Worm (Caenorhabditis elegans): ENCODE results near the gene K06H7.8.

Gene K06H7.8

DNA sequence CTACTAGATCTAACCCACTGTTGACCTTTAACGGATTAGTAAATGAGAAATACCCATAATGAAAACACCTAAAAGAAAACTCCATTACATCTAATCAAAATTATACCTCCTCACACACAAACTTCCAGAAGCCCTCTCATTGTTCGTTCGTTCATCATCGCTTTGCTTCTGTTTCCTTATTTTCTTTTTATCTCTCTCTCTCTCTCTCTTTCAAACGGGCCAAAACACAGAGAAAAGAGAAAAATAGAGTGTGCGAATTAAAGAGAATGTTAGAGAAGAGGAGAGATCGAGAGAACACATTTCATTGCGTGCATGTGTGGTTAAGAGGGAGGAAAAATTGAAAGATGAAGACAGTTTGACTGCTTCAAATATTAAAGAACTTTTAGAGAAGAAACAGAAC, 26.3 kb upstream of the K06H7.8 start (continued):
- no peak for TF ChIP-seq ceh-88 (GFP tag; IDR thresholded peaks at IDR 0.05)
- TF ChIP-seq alr-1 (tag; optimal IDR thresholded peaks at IDR 0.05; ENCODE audit: borderline replicate concordance) = no peak
- no peak for TF ChIP-seq sptf-1 (tag; optimal IDR thresholded peaks at IDR 0.05)
- TF ChIP-seq efl-1 (optimal IDR thresholded peaks at IDR 0.05) = peak; percentile 72 to 84
- peak; percentile 36 to 94 for TF ChIP-seq efl-1 (GFP tag; optimal IDR thresholded peaks at IDR 0.05 in 1 of 2)
- no peak for TF ChIP-seq hpl-2 (GFP tag; optimal IDR thresholded peaks at IDR 0.05)
- peak; percentile 45 for TF ChIP-seq nhr-77 (tag; optimal IDR thresholded peaks at IDR 0.05)
- TF ChIP-seq ces-1 (GFP tag; optimal IDR thresholded peaks at IDR 0.05) = no peak
- peak in 1 of 6 experiments; percentile 59 for TF ChIP-seq elt-3 (tag; optimal IDR thresholded peaks at IDR 0.05)
- TF ChIP-seq lin-15B (tag; optimal IDR thresholded peaks at IDR 0.05) = no peak
- TF ChIP-seq tbx-2 (tag; optimal IDR thresholded peaks at IDR 0.05) = peak; percentile 54
- no peak for TF ChIP-seq nhr-84 (tag; optimal IDR thresholded peaks at IDR 0.05)
- TF ChIP-seq unc-130 (tag; optimal IDR thresholded peaks at IDR 0.05) = no peak
- TF ChIP-seq lin-39 (tag; optimal IDR thresholded peaks at IDR 0.05) = no peak
- TF ChIP-seq ceh-82 (tag; optimal IDR thresholded peaks at IDR 0.05) = peak; percentile 0 to 62 (median 9)
- peak; percentile 40 to 52 for TF ChIP-seq lin-35 (GFP tag; optimal IDR thresholded peaks at IDR 0.05)
- no peak for TF ChIP-seq aha-1 (tag; optimal IDR thresholded peaks at IDR 0.05)
- peak; percentile 70 for TF ChIP-seq snu-23 (GFP tag; optimal IDR thresholded peaks at IDR 0.05)
- TF ChIP-seq isw-1 (GFP tag; IDR thresholded peaks at IDR 0.05) = no peak
- peak; percentile 57 for TF ChIP-seq swsn-7 (tag; optimal IDR thresholded peaks at IDR 0.05)
- no peak for TF ChIP-seq mab-9 (GFP tag; IDR thresholded peaks at IDR 0.05)
- peak; percentile 13 to 27 (median 27) for TF ChIP-seq dpl-1 (GFP tag; optimal IDR thresholded peaks at IDR 0.05)
- TF ChIP-seq fkh-10 (GFP tag; optimal IDR thresholded peaks at IDR 0.05) = no peak
- TF ChIP-seq pqm-1 (tag; optimal IDR thresholded peaks at IDR 0.05) = no peak
- TF ChIP-seq lir-3 (tag; optimal IDR thresholded peaks at IDR 0.05; ENCODE audit: poor library complexity) = no peak
- no peak for TF ChIP-seq unc-30 (tag; optimal IDR thresholded peaks at IDR 0.05)
- TF ChIP-seq fkh-8 (tag; optimal IDR thresholded peaks at IDR 0.05) = peak; percentile 16
- no peak for TF ChIP-seq nhr-11 (tag; optimal IDR thresholded peaks at IDR 0.05)
- TF ChIP-seq elt-2 (tag; optimal IDR thresholded peaks at IDR 0.05) = no peak
- TF ChIP-seq nhr-90 (tag; optimal IDR thresholded peaks at IDR 0.05; ENCODE audit: poor library complexity) = no peak
- no peak for TF ChIP-seq unc-62 (GFP tag; optimal IDR thresholded peaks at IDR 0.05)
- TF ChIP-seq C16A3.4 (tag; optimal IDR thresholded peaks at IDR 0.05) = no peak
- TF ChIP-seq nhr-237 (tag; optimal IDR thresholded peaks at IDR 0.05) = no peak
- no peak for TF ChIP-seq nhr-12 (tag; optimal IDR thresholded peaks at IDR 0.05)
- TF ChIP-seq nhr-19 (GFP tag; conservative IDR thresholded peaks at IDR 0.05) = peak; percentile 31; the same call in 1 of the 2 replicates
- no peak for TF ChIP-seq zip-4 (GFP tag; optimal IDR thresholded peaks at IDR 0.05)
- no peak for TF ChIP-seq sup-37 (GFP tag; optimal IDR thresholded peaks at IDR 0.05)
- no peak for TF ChIP-seq unc-98 (GFP tag; IDR thresholded peaks at IDR 0.05)
- TF ChIP-seq zag-1 (tag; optimal IDR thresholded peaks at IDR 0.05) = no peak
- peak; percentile 53 for TF ChIP-seq dsc-1 (tag; optimal IDR thresholded peaks at IDR 0.05)
- peak; percentile 27 for TF ChIP-seq skn-1 (tag; optimal IDR thresholded peaks at IDR 0.05)

DNA sequence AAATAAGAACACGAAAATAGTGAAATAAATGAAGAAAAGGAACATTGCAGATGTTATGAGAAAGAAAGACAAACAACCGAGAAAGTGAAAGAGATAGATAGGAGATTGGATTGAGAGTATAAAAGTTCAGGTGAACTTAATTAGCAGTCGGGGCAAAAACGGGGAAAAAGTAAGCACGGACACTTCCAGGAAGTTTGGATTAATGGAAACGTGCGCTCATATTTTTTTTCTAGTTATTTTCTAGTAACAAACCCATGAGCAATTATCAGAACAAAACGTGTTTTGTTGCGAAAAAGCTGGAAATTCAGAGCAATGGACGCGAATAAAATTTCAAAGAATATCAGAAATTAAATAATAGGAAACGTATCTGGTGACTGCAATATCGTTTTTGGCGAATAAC, 23.9 kb upstream of the K06H7.8 start:
- TF ChIP-seq dsc-1 (tag; optimal IDR thresholded peaks at IDR 0.05) (peak; percentile 75), isw-1 (GFP tag; IDR thresholded peaks at IDR 0.05) (no peak), swsn-7 (tag; optimal IDR thresholded peaks at IDR 0.05) (peak; percentile 2), nhr-47 (tag; optimal IDR thresholded peaks at IDR 0.05) (peak; percentile 66), nhr-85 (tag) (no peak), pax-3 (tag; optimal IDR thresholded peaks at IDR 0.05) (peak; percentile 26), hlh-4 (tag; optimal IDR thresholded peaks at IDR 0.05) (peak; percentile 21), lin-35 (GFP tag; optimal IDR thresholded peaks at IDR 0.05) (no peak), efl-1 (optimal IDR thresholded peaks at IDR 0.05) (no peak), efl-1 (GFP tag; optimal IDR thresholded peaks at IDR 0.05 in 1 of 2) (peak in 1 of 2 experiments; percentile 51), nhr-84 (tag; optimal IDR thresholded peaks at IDR 0.05) (no peak), grh-1 (GFP tag; IDR thresholded peaks at IDR 0.05) (no peak), fkh-8 (tag; optimal IDR thresholded peaks at IDR 0.05) (peak; percentile 89), xbp-1 (tag; optimal IDR thresholded peaks at IDR 0.05) (no peak), nhr-20 (tag; optimal IDR thresholded peaks at IDR 0.05) (peak; percentile 19), fos-1 (tag; optimal IDR thresholded peaks at IDR 0.05) (no peak), ztf-4 (tag; optimal IDR thresholded peaks at IDR 0.05) (peak; percentile 23), nhr-71 (tag; optimal IDR thresholded peaks at IDR 0.05) (peak; percentile 81), lin-14 (GFP tag; optimal IDR thresholded peaks at IDR 0.05) (peak; percentile 13)
